Worm (Caenorhabditis elegans): ENCODE results near the gene moc-3.

- TF ChIP-seq lin-1 (GFP tag; IDR thresholded peaks at IDR 0.05) = no peak
- no peak for TF ChIP-seq daf-12 (tag; optimal IDR thresholded peaks at IDR 0.05)
- no peak for TF ChIP-seq ama-1 (optimal IDR thresholded peaks at IDR 0.05)
- TF ChIP-seq sdz-12 (GFP tag; optimal IDR thresholded peaks at IDR 0.05) = no peak
- TF ChIP-seq ceh-62 (tag; optimal IDR thresholded peaks at IDR 0.05) = no peak
- peak; percentile 2 for TF ChIP-seq nhr-28 (tag; optimal IDR thresholded peaks at IDR 0.05)
- no peak for TF ChIP-seq nhr-102 (tag; optimal IDR thresholded peaks at IDR 0.05)
- no peak for TF ChIP-seq F49E8.2 (tag; optimal IDR thresholded peaks at IDR 0.05; ENCODE audit: borderline replicate concordance)
- TF ChIP-seq skn-1 (tag; optimal IDR thresholded peaks at IDR 0.05) = no peak
- no peak for TF ChIP-seq aly-2 (tag; optimal IDR thresholded peaks at IDR 0.05)
These were observed 38.3 kb downstream of the moc-3 start, which contains the start of gene clec-52 for ce11 chrIV:8168660-8169059.
